Fruit fly (Drosophila melanogaster): ENCODE data around the gene Reck.

- TF ChIP-seq Sox102F (GFP tag; optimal IDR thresholded peaks at IDR 0.05) (no peak), Eip93F (GFP tag; optimal IDR thresholded peaks at IDR 0.05) (no peak), Ets21C (GFP tag; optimal IDR thresholded peaks at IDR 0.05) (no peak), fkh (GFP tag; optimal IDR thresholded peaks at IDR 0.05) (peak; percentile 9), Smox (GFP tag; optimal IDR thresholded peaks at IDR 0.05) (no peak), CG1621 (tag; optimal IDR thresholded peaks at IDR 0.05) (peak; percentile 70), CG9139 (GFP tag; optimal IDR thresholded peaks at IDR 0.05) (no peak), fd59A (GFP tag; optimal IDR thresholded peaks at IDR 0.05) (no peak), ss (GFP tag; optimal IDR thresholded peaks at IDR 0.05) (peak in 1 of 2 experiments; percentile 58), Hr39 (GFP tag; optimal IDR thresholded peaks at IDR 0.05) (no peak), CG6163 (GFP tag; IDR thresholded peaks at IDR 0.05) (peak; percentile 51; the same call in 1 of the 3 replicates), Blimp-1 (GFP tag; optimal IDR thresholded peaks at IDR 0.05) (no peak)
These were observed 35.4 kb downstream of the Reck start for dm6 chr3L:14978496-14978894.

Data from whole organism, prepupa.